Worm (Caenorhabditis elegans) whole organism, L1 larva: ENCODE data around the gene sca-1.

Experiments used
- C16A3.4 ChIP-seq: fragments of 150-350 bp; optimal IDR thresholded peaks from 2 replicates; lab custom pipeline; 2014; ENCODE audit warnings: missing biosample characterization, missing genetic modification characterization
- Y116A8C.19 ChIP-seq: sonication (generic microtip); optimal IDR thresholded peaks from 2 replicates; lab custom pipeline; 2016; ENCODE audit warnings: missing compliant biosample characterization, missing genetic modification characterization, borderline replicate concordance
- aha-1 ChIP-seq: fragments of 150-350 bp; optimal IDR thresholded peaks from 2 replicates; lab custom pipeline; 2014; ENCODE audit warnings: missing biosample characterization, missing genetic modification characterization
- alr-1 ChIP-seq: fragments of 200-800 bp; sonication (Bioruptor generic); optimal IDR thresholded peaks from 2 replicates; lab custom pipeline; 2018; ENCODE audit warnings: borderline replicate concordance, mild to moderate bottlenecking, missing genetic modification characterization, missing compliant biosample characterization
- aly-2 ChIP-seq: fragments of 150-350 bp; optimal IDR thresholded peaks from 2 replicates; lab custom pipeline; 2014; ENCODE audit warnings: missing biosample characterization, missing genetic modification characterization
- ama-1 ChIP-seq: fragments of 150-350 bp; optimal IDR thresholded peaks from 2 replicates; lab custom pipeline; 2014
- blmp-1 ChIP-seq: fragments of 150-350 bp; optimal IDR thresholded peaks from 2 replicates; lab custom pipeline; 2014; ENCODE audit warnings: missing biosample characterization, missing genetic modification characterization
- ceh-82 ChIP-seq, 3 experiments: fragments of 150-350 bp in 1 of 3; sonication (generic microtip) in 2 of 3; optimal IDR thresholded peaks; 2 replicates each; lab custom pipeline; 2014 to 2017; ENCODE audit warnings: missing biosample characterization in 3 of 3, missing genetic modification characterization in 3 of 3
- ces-1 ChIP-seq: fragments of 150-350 bp; optimal IDR thresholded peaks from 2 replicates; lab custom pipeline; 2014; ENCODE audit warnings: missing biosample characterization, missing genetic modification reagents, missing genetic modification characterization
- dsc-1 ChIP-seq: sonication (generic microtip); optimal IDR thresholded peaks from 2 replicates; lab custom pipeline; 2016; ENCODE audit warnings: mild to moderate bottlenecking, missing genetic modification characterization, missing compliant biosample characterization
- efl-1 ChIP-seq, 4 experiments: fragments of 150-350 bp; optimal IDR thresholded peaks in 3 of 4; peaks in 1 of 4; 1 replicate in 1 of 4; 2 replicates in 3 of 4; lab custom pipeline; 2014; ENCODE audit warnings: missing biosample characterization in 2 of 4, missing genetic modification characterization in 2 of 4, missing genetic modification reagents in 2 of 4
- efl-3 ChIP-seq: fragments of 200-800 bp; sonication (Bioruptor generic); optimal IDR thresholded peaks from 2 replicates; lab custom pipeline; 2018; ENCODE audit warnings: mild to moderate bottlenecking, missing genetic modification characterization, missing compliant biosample characterization
- egl-13 ChIP-seq: sonication (generic microtip); optimal IDR thresholded peaks from 2 replicates; lab custom pipeline; 2016; ENCODE audit warnings: missing genotype, missing genetic modification reagents, missing genetic modification characterization, missing compliant biosample characterization
- elt-2 ChIP-seq: sonication (generic microtip); optimal IDR thresholded peaks from 2 replicates; lab custom pipeline; 2016; ENCODE audit warnings: missing genetic modification characterization, mild to moderate bottlenecking, inconsistent platforms, missing compliant biosample characterization, missing genetic modification reagents
- ets-5 ChIP-seq: fragments of 200-800 bp; sonication (Bioruptor generic); IDR thresholded peaks from 2 replicates; pipeline ENCODE4 v1.3.6; 2022; ENCODE audit warnings: missing genetic modification characterization, missing compliant biosample characterization
- fkh-8 ChIP-seq: sonication (generic microtip); optimal IDR thresholded peaks from 2 replicates; lab custom pipeline; 2016; ENCODE audit warnings: mild to moderate bottlenecking, missing genetic modification characterization, missing compliant biosample characterization
- fos-1 ChIP-seq: fragments of 150-350 bp; optimal IDR thresholded peaks from 2 replicates; lab custom pipeline; 2014; ENCODE audit warnings: missing biosample characterization, missing genetic modification characterization
- hlh-17 ChIP-seq: fragments of 200-800 bp; sonication (Bioruptor generic); optimal IDR thresholded peaks from 2 replicates; lab custom pipeline; 2018; ENCODE audit warnings: missing genetic modification characterization, mild to moderate bottlenecking, missing compliant biosample characterization, moderate library complexity, borderline replicate concordance
- irx-1 ChIP-seq: sonication (generic microtip); optimal IDR thresholded peaks from 2 replicates; lab custom pipeline; 2016; ENCODE audit warnings: missing genetic modification characterization, missing compliant biosample characterization
- jun-1 ChIP-seq: fragments of 150-350 bp; optimal IDR thresholded peaks from 2 replicates; lab custom pipeline; 2014; ENCODE audit warnings: missing biosample characterization, missing genetic modification reagents, missing genetic modification characterization
- lin-14 ChIP-seq: fragments of 200-800 bp; sonication (Bioruptor generic); optimal IDR thresholded peaks from 2 replicates; lab custom pipeline; 2018; ENCODE audit warnings: mild to moderate bottlenecking, missing genetic modification characterization, moderate library complexity, missing compliant biosample characterization
- lin-35 ChIP-seq, 2 experiments: fragments of 150-350 bp; optimal IDR thresholded peaks; 2 replicates each; lab custom pipeline; 2014; ENCODE audit warnings: missing biosample characterization in 2 of 2, missing genetic modification characterization in 2 of 2, missing genetic modification reagents in 2 of 2
- lin-39 ChIP-seq: fragments of 150-350 bp; optimal IDR thresholded peaks from 2 replicates; lab custom pipeline; 2014; ENCODE audit warnings: missing biosample characterization, missing genetic modification reagents, missing genetic modification characterization
- lsy-2 ChIP-seq, 2 experiments: fragments of 150-350 bp; optimal IDR thresholded peaks; 2 replicates each; lab custom pipeline; 2014; ENCODE audit warnings: missing biosample characterization in 2 of 2, missing genetic modification characterization in 2 of 2
- mdl-1 ChIP-seq, 2 experiments: fragments of 150-350 bp; optimal IDR thresholded peaks; 2 replicates each; lab custom pipeline; 2014 to 2017; ENCODE audit warnings: missing biosample characterization in 2 of 2, missing genetic modification characterization in 2 of 2, inconsistent platforms in 1 of 2
- mep-1 ChIP-seq: fragments of 150-350 bp; optimal IDR thresholded peaks from 2 replicates; lab custom pipeline; 2014; ENCODE audit warnings: missing biosample characterization, missing genetic modification characterization
- nhr-11 ChIP-seq: fragments of 150-350 bp; optimal IDR thresholded peaks from 2 replicates; lab custom pipeline; 2014; ENCODE audit warnings: missing biosample characterization, missing genetic modification characterization
- nhr-19 ChIP-seq: fragments of 200-800 bp; sonication (Bioruptor generic); conservative IDR thresholded peaks from 2 replicates; pipeline ENCODE4 v1.3.6; 2022; ENCODE audit warnings: missing genetic modification characterization, missing compliant biosample characterization
- nhr-20 ChIP-seq: sonication (generic microtip); optimal IDR thresholded peaks from 2 replicates; lab custom pipeline; 2016; ENCODE audit warnings: mild to moderate bottlenecking, missing genetic modification characterization, missing compliant biosample characterization
- nhr-237 ChIP-seq: fragments of 150-350 bp; optimal IDR thresholded peaks from 2 replicates; lab custom pipeline; 2014; ENCODE audit warnings: missing biosample characterization, missing genetic modification characterization
- nhr-47 ChIP-seq: sonication (generic microtip); optimal IDR thresholded peaks from 2 replicates; lab custom pipeline; 2016; ENCODE audit warnings: mild to moderate bottlenecking, missing genetic modification characterization, moderate library complexity, missing compliant biosample characterization
- nhr-71 ChIP-seq: sonication (generic microtip); optimal IDR thresholded peaks from 2 replicates; lab custom pipeline; 2016; ENCODE audit warnings: mild to moderate bottlenecking, missing genetic modification characterization, moderate library complexity, missing compliant biosample characterization
- nhr-76 ChIP-seq: sonication (generic microtip); optimal IDR thresholded peaks from 2 replicates; lab custom pipeline; 2017; ENCODE audit warnings: missing biosample characterization, missing genetic modification characterization
- nhr-77 ChIP-seq: fragments of 150-350 bp; optimal IDR thresholded peaks from 2 replicates; lab custom pipeline; 2014; ENCODE audit warnings: missing biosample characterization, missing genetic modification characterization
- nhr-85 ChIP-seq: sonication (generic microtip); peaks from one replicate; lab custom pipeline; 2016; ENCODE audit warnings: missing genetic modification characterization, inconsistent platforms, missing compliant biosample characterization
- pag-3 ChIP-seq: sonication (generic microtip); optimal IDR thresholded peaks from 2 replicates; lab custom pipeline; 2017; ENCODE audit warnings: missing genetic modification characterization, mild to moderate bottlenecking, missing compliant biosample characterization, antibody characterized with exemption, borderline replicate concordance; ENCODE audit not compliant: insufficient read depth
- pqm-1 ChIP-seq: sonication (generic microtip); optimal IDR thresholded peaks from 3 replicates; lab custom pipeline; 2017; ENCODE audit warnings: missing biosample characterization, missing genetic modification characterization
- rnt-1 ChIP-seq: sonication (generic microtip); optimal IDR thresholded peaks from 2 replicates; lab custom pipeline; 2016; ENCODE audit warnings: mild to moderate bottlenecking, missing genetic modification characterization, moderate library complexity, missing compliant biosample characterization
- skn-1 ChIP-seq: fragments of 150-350 bp; optimal IDR thresholded peaks from 2 replicates; lab custom pipeline; 2014; ENCODE audit warnings: missing biosample characterization, missing genetic modification characterization
- snpc-4 ChIP-seq: fragments of 150-350 bp; optimal IDR thresholded peaks from 2 replicates; lab custom pipeline; 2014; ENCODE audit warnings: missing biosample characterization, missing genetic modification characterization
- snu-23 ChIP-seq: sonication (generic microtip); optimal IDR thresholded peaks from 2 replicates; lab custom pipeline; 2016; ENCODE audit warnings: missing genetic modification characterization, missing compliant biosample characterization
- sox-4 ChIP-seq: sonication (generic microtip); optimal IDR thresholded peaks from 2 replicates; lab custom pipeline; 2016; ENCODE audit warnings: missing genetic modification characterization, missing compliant biosample characterization
- sptf-1 ChIP-seq: fragments of 150-350 bp; optimal IDR thresholded peaks from 2 replicates; lab custom pipeline; 2014; ENCODE audit warnings: missing biosample characterization, missing genetic modification characterization
- sup-37 ChIP-seq: fragments of 200-800 bp; sonication (Bioruptor generic); optimal IDR thresholded peaks from 2 replicates; lab custom pipeline; 2018; ENCODE audit warnings: mild to moderate bottlenecking, missing genetic modification characterization, missing compliant biosample characterization
- swsn-7 ChIP-seq: sonication (generic microtip); optimal IDR thresholded peaks from 2 replicates; lab custom pipeline; 2016; ENCODE audit warnings: missing genetic modification characterization, missing compliant biosample characterization
- tbx-2 ChIP-seq: sonication (generic microtip); optimal IDR thresholded peaks from 2 replicates; lab custom pipeline; 2016; ENCODE audit warnings: missing genetic modification characterization, missing compliant biosample characterization
- unc-130 ChIP-seq: fragments of 150-350 bp; optimal IDR thresholded peaks from 2 replicates; lab custom pipeline; 2017; ENCODE audit warnings: missing biosample characterization, missing genetic modification characterization, inconsistent platforms
- unc-30 ChIP-seq: sonication (generic microtip); optimal IDR thresholded peaks from 2 replicates; lab custom pipeline; 2017; ENCODE audit warnings: missing biosample characterization, missing genetic modification characterization
- unc-98 ChIP-seq: fragments of 200-800 bp; sonication (Bioruptor generic); IDR thresholded peaks from 2 replicates; pipeline ENCODE4 v1.3.6; 2022; ENCODE audit warnings: missing genetic modification characterization, missing compliant biosample characterization
- xbp-1 ChIP-seq: sonication (generic microtip); optimal IDR thresholded peaks from 2 replicates; lab custom pipeline; 2016; ENCODE audit warnings: missing genetic modification characterization, missing compliant biosample characterization
- zip-4 ChIP-seq: fragments of 200-800 bp; sonication (Bioruptor generic); optimal IDR thresholded peaks from 2 replicates; lab custom pipeline; 2018; ENCODE audit warnings: mild to moderate bottlenecking, missing genetic modification characterization, moderate library complexity, missing compliant biosample characterization
- ztf-4 ChIP-seq: fragments of 150-350 bp; optimal IDR thresholded peaks from 2 replicates; lab custom pipeline; 2014; ENCODE audit warnings: missing biosample characterization, missing genetic modification characterization

The sca-1 gene

ce11 chrIII:10819778-10820177 lies 3.1 kb upstream of the sca-1 start:
- TF ChIP-seq dsc-1 (tag; lab: Kevin White, UChicago): peak; percentile 45
- peak; percentile 79 for TF ChIP-seq unc-130 (tag; lab: Kevin White, UChicago)
- no peak for TF ChIP-seq fkh-8 (tag; lab: Kevin White, UChicago)
- TF ChIP-seq unc-98: peak; percentile 28; the same call in 1 of the 2 replicates
- TF ChIP-seq rnt-1 (tag; lab: Kevin White, UChicago): peak; percentile 83
- peak; percentile 86 for TF ChIP-seq nhr-71 (tag; lab: Kevin White, UChicago)
- peak; percentile 78 for TF ChIP-seq lin-14 (GFP tag; lab: Kevin White, UChicago)
- TF ChIP-seq lin-39 (tag; lab: Kevin White, UChicago): no peak
- no peak for TF ChIP-seq ceh-82 (tag; optimal IDR thresholded peaks at IDR 0.05; lab: Kevin White, UChicago)
- no peak for TF ChIP-seq Y116A8C.19 (tag; lab: Kevin White, UChicago)
- no peak for TF ChIP-seq jun-1 (tag; lab: Kevin White, UChicago)
- no peak for TF ChIP-seq sox-4 (tag; lab: Kevin White, UChicago)
- TF ChIP-seq irx-1: peak; percentile 37
- no peak for TF ChIP-seq hlh-17
- peak; percentile 35 for TF ChIP-seq ama-1 (lab: Kevin White, UChicago)
- TF ChIP-seq snu-23 (GFP tag; lab: Kevin White, UChicago): peak; percentile 64
- no peak for TF ChIP-seq skn-1
- TF ChIP-seq lsy-2 (tag; optimal IDR thresholded peaks at IDR 0.05; lab: Kevin White, UChicago): peak; percentile 60 to 80
- TF ChIP-seq alr-1 (tag; lab: Kevin White, UChicago): no peak
- no peak for TF ChIP-seq nhr-237 (tag; lab: Kevin White, UChicago)
- peak; percentile 33 to 34 for TF ChIP-seq efl-1 (optimal IDR thresholded peaks at IDR 0.05; lab: Kevin White, UChicago)
- TF ChIP-seq efl-1 (GFP tag; optimal IDR thresholded peaks at IDR 0.05 in 1 of 2; lab: Kevin White, UChicago): peak in 1 of 2 experiments; percentile 92
- no peak for TF ChIP-seq efl-3 (GFP tag; lab: Kevin White, UChicago)
- TF ChIP-seq ces-1 (GFP tag; lab: Kevin White, UChicago): no peak
- TF ChIP-seq pag-3 (tag; lab: Kevin White, UChicago): peak; percentile 9
- TF ChIP-seq nhr-77 (tag; lab: Kevin White, UChicago): no peak
- TF ChIP-seq aha-1: no peak
- no peak for TF ChIP-seq fos-1 (tag; lab: Kevin White, UChicago)
- peak; percentile 74 for TF ChIP-seq nhr-20 (tag; lab: Kevin White, UChicago)
- peak; percentile 62 for TF ChIP-seq sup-37 (GFP tag; lab: Kevin White, UChicago)
- TF ChIP-seq mep-1 (tag; lab: Kevin White, UChicago): no peak
- peak; percentile 52 for TF ChIP-seq nhr-47 (tag; lab: Kevin White, UChicago)
- peak; percentile 40 for TF ChIP-seq tbx-2 (tag; lab: Kevin White, UChicago)
- no peak for TF ChIP-seq elt-2
- TF ChIP-seq blmp-1 (tag; lab: Kevin White, UChicago): no peak
- peak; percentile 17 for TF ChIP-seq egl-13
- TF ChIP-seq swsn-7 (tag; lab: Kevin White, UChicago): peak; percentile 48
- TF ChIP-seq C16A3.4 (tag; lab: Kevin White, UChicago): no peak
- TF ChIP-seq nhr-85 (tag; lab: Kevin White, UChicago): no peak
- TF ChIP-seq aly-2 (tag; lab: Kevin White, UChicago): no peak
- no peak for TF ChIP-seq unc-30
- TF ChIP-seq pqm-1 (tag; lab: Kevin White, UChicago): no peak
- TF ChIP-seq snpc-4: no peak
- peak in 1 of 2 experiments; percentile 29 for TF ChIP-seq mdl-1 (tag; optimal IDR thresholded peaks at IDR 0.05; lab: Kevin White, UChicago)
- no peak for TF ChIP-seq ets-5 (GFP tag; lab: Robert Waterston, UW)
- peak; percentile 74 for TF ChIP-seq nhr-19 (GFP tag; lab: Robert Waterston, UW)
- TF ChIP-seq xbp-1: peak; percentile 52
- peak; percentile 46 for TF ChIP-seq nhr-11 (tag; lab: Kevin White, UChicago)
- TF ChIP-seq ztf-4 (tag; lab: Kevin White, UChicago): peak; percentile 63
- TF ChIP-seq zip-4 (GFP tag; lab: Kevin White, UChicago): no peak
- peak in 1 of 2 experiments; percentile 28 for TF ChIP-seq lin-35 (GFP tag; optimal IDR thresholded peaks at IDR 0.05; lab: Kevin White, UChicago)
- TF ChIP-seq nhr-76 (tag; lab: Kevin White, UChicago): no peak
- no peak for TF ChIP-seq sptf-1 (tag; lab: Kevin White, UChicago)
